Fruit fly (Drosophila melanogaster) whole organism, embryonic: Measurements from ENCODE around the gene CG6959.

Experiments
- Bdp1 ChIP-seq: fragments of 200-800 bp; sonication (Bioruptor generic); optimal IDR thresholded peaks from 3 replicates; lab custom pipeline; 2016; ENCODE audit warnings: missing biosample characterization, missing genetic modification characterization
- Bgb ChIP-seq: fragments of 200-800 bp; sonication (Bioruptor generic); IDR thresholded peaks from 2 replicates; pipeline ENCODE4 v1.3.6; 2022; ENCODE audit warnings: missing biosample characterization, missing genetic modification characterization; ENCODE audit not compliant: partially characterized antibody
- C15 ChIP-seq: fragments of 200-800 bp; sonication (Bioruptor generic); IDR thresholded peaks from 3 replicates; pipeline ENCODE4 v1.3.6; 2022; ENCODE audit warnings: missing biosample characterization, missing genetic modification characterization
- CG11456 ChIP-seq: fragments of 200-800 bp; sonication (Bioruptor generic); IDR thresholded peaks from 3 replicates; pipeline ENCODE4 v1.3.6; 2022; ENCODE audit warnings: missing biosample characterization, missing genetic modification characterization
- CG11504 ChIP-seq: fragments of 200-800 bp; sonication (Bioruptor generic); optimal IDR thresholded peaks from 3 replicates; lab custom pipeline; 2019; ENCODE audit warnings: missing biosample characterization, mild to moderate bottlenecking, missing genetic modification characterization, moderate library complexity
- CG12155 ChIP-seq: fragments of 200-800 bp; sonication (Bioruptor generic); optimal IDR thresholded peaks from 3 replicates; lab custom pipeline; 2016; ENCODE audit warnings: missing biosample characterization, missing genetic modification characterization
- CG12744 ChIP-seq: fragments of 200-800 bp; sonication (Bioruptor generic); optimal IDR thresholded peaks from 2 replicates; lab custom pipeline; 2016; ENCODE audit warnings: missing biosample characterization, missing genetic modification characterization
- CG1602 ChIP-seq: fragments of 200-800 bp; sonication (Bioruptor generic); optimal IDR thresholded peaks from 3 replicates; lab custom pipeline; 2016; ENCODE audit warnings: missing biosample characterization, missing genetic modification characterization
- CG17802 ChIP-seq: fragments of 200-800 bp; sonication (Bioruptor generic); optimal IDR thresholded peaks from 2 replicates; lab custom pipeline; 2018; ENCODE audit warnings: missing biosample characterization, mild to moderate bottlenecking, missing genetic modification characterization, moderate library complexity
- CG3065 ChIP-seq: fragments of 200-800 bp; sonication (Bioruptor generic); optimal IDR thresholded peaks from 2 replicates; lab custom pipeline; 2016; ENCODE audit warnings: missing biosample characterization, missing genetic modification characterization
- CG3163 ChIP-seq: fragments of 200-800 bp; sonication (Bioruptor generic); optimal IDR thresholded peaks from 3 replicates; lab custom pipeline; 2016; ENCODE audit warnings: missing biosample characterization, missing genetic modification characterization
- CG33213 ChIP-seq: fragments of 200-800 bp; sonication (Bioruptor generic); optimal IDR thresholded peaks from 3 replicates; lab custom pipeline; 2016; ENCODE audit warnings: missing biosample characterization, missing genetic modification characterization
- CG34376 ChIP-seq: fragments of 200-800 bp; sonication (Bioruptor generic); optimal IDR thresholded peaks from 2 replicates; lab custom pipeline; 2018; ENCODE audit warnings: missing biosample characterization, mild to moderate bottlenecking, missing genetic modification characterization
- CG3726 ChIP-seq: fragments of 200-800 bp; sonication (Bioruptor generic); IDR thresholded peaks from 3 replicates; pipeline ENCODE4, ENCODE4 v1.3.6; 2022; ENCODE audit warnings: missing biosample characterization, missing genetic modification characterization
- CG4404 ChIP-seq: fragments of 200-800 bp; sonication (Bioruptor generic); IDR thresholded peaks from 2 replicates; pipeline ENCODE4 v1.3.6; 2022; ENCODE audit warnings: missing biosample characterization, missing genetic modification characterization
- CG4424 ChIP-seq: fragments of 200-800 bp; sonication (Bioruptor generic); optimal IDR thresholded peaks from 3 replicates; lab custom pipeline; 2016; ENCODE audit warnings: missing biosample characterization, missing genetic modification characterization
- CG4617 ChIP-seq: fragments of 200-800 bp; sonication (Bioruptor generic); optimal IDR thresholded peaks from 3 replicates; lab custom pipeline; 2016; ENCODE audit warnings: missing biosample characterization, missing genetic modification characterization, borderline replicate concordance
- CG4730 ChIP-seq: fragments of 200-800 bp; sonication (Bioruptor generic); IDR thresholded peaks from 2 replicates; pipeline ENCODE4 v1.3.6; 2022; ENCODE audit warnings: missing biosample characterization, missing genetic modification characterization
- CG4854 ChIP-seq: fragments of 200-800 bp; sonication (Bioruptor generic); optimal IDR thresholded peaks from 2 replicates; lab custom pipeline; 2016; ENCODE audit warnings: missing biosample characterization, missing genetic modification characterization, inconsistent platforms
- CG7556 ChIP-seq: fragments of 200-800 bp; sonication (Bioruptor generic); optimal IDR thresholded peaks from 2 replicates; lab custom pipeline; 2017; ENCODE audit warnings: missing biosample characterization, mild to moderate bottlenecking, missing genetic modification characterization
- CG8388 ChIP-seq: fragments of 200-800 bp; sonication (Bioruptor generic); optimal IDR thresholded peaks from 2 replicates; lab custom pipeline; 2019; ENCODE audit warnings: missing biosample characterization, mild to moderate bottlenecking, missing genetic modification characterization, moderate library complexity
- CG8478 ChIP-seq: fragments of >200 bp; optimal IDR thresholded peaks from 2 replicates; lab custom pipeline; 2018
- D19B ChIP-seq: fragments of 200-800 bp; sonication (Bioruptor generic); optimal IDR thresholded peaks from 2 replicates; lab custom pipeline; 2017; ENCODE audit warnings: missing biosample characterization, mild to moderate bottlenecking, missing genetic modification characterization
- Dad ChIP-seq: fragments of 200-800 bp; sonication (Bioruptor generic); optimal IDR thresholded peaks from 3 replicates; lab custom pipeline; 2016; ENCODE audit warnings: missing biosample characterization, missing genetic modification characterization
- Deaf1 ChIP-seq: fragments of 200-800 bp; optimal IDR thresholded peaks from 3 replicates; lab custom pipeline; 2019; ENCODE audit warnings: missing biosample characterization, mild to moderate bottlenecking, missing genetic modification characterization, moderate library complexity
- Dek ChIP-seq: fragments of 200-800 bp; sonication (Bioruptor generic); optimal IDR thresholded peaks from 3 replicates; lab custom pipeline; 2019; ENCODE audit warnings: missing biosample characterization, mild to moderate bottlenecking, missing genetic modification characterization, moderate library complexity
- Dfd ChIP-seq, 2 experiments: fragments of >200 bp; optimal IDR thresholded peaks; 2 replicates each; lab custom pipeline; 2017; ENCODE audit warnings: missing biosample characterization in 2 of 2, missing genetic modification characterization in 2 of 2
- H2.0 ChIP-seq: fragments of 200-800 bp; sonication (Bioruptor generic); IDR thresholded peaks from 2 replicates; pipeline ENCODE4 v1.3.6; 2022; ENCODE audit warnings: missing biosample characterization, missing genetic modification characterization
- HLH4C ChIP-seq: fragments of 200-800 bp; sonication (Bioruptor generic); IDR thresholded peaks from 3 replicates; pipeline ENCODE4 v1.3.6; 2022; ENCODE audit warnings: missing biosample characterization, missing genetic modification characterization; ENCODE audit not compliant: partially characterized antibody
- HLH54F ChIP-seq: fragments of 200-800 bp; sonication (Bioruptor generic); optimal IDR thresholded peaks from 3 replicates; lab custom pipeline; 2016; ENCODE audit warnings: missing biosample characterization, missing genetic modification characterization
- HmgD ChIP-seq: fragments of 200-800 bp; sonication (Bioruptor generic); optimal IDR thresholded peaks from 3 replicates; lab custom pipeline; 2016; ENCODE audit warnings: missing biosample characterization, missing genetic modification characterization
- Hr39 ChIP-seq: fragments of >200 bp; optimal IDR thresholded peaks from 2 replicates; lab custom pipeline; 2017
- Med ChIP-seq: fragments of 200-800 bp; sonication (Bioruptor generic); peaks from one replicate; lab custom pipeline; 2016; ENCODE audit warnings: missing biosample characterization, missing genetic modification characterization, mild to moderate bottlenecking, inconsistent platforms, moderate library complexity
- NC2β ChIP-seq: fragments of 200-800 bp; sonication (Bioruptor generic); optimal IDR thresholded peaks from 2 replicates; lab custom pipeline; 2016; ENCODE audit warnings: missing biosample characterization, missing genetic modification characterization
- Nf-YA ChIP-seq: fragments of 200-800 bp; sonication (Bioruptor generic); IDR thresholded peaks from 2 replicates; pipeline ENCODE4 v1.3.6; 2022; ENCODE audit warnings: missing biosample characterization, missing genetic modification characterization
- Tbp ChIP-seq: fragments of >200 bp; optimal IDR thresholded peaks from 2 replicates; lab custom pipeline; 2018; ENCODE audit warnings: missing biosample characterization, missing genetic modification characterization
- YL-1 ChIP-seq: fragments of 200-800 bp; sonication (Bioruptor generic); optimal IDR thresholded peaks from 3 replicates; lab custom pipeline; 2017; ENCODE audit warnings: missing biosample characterization, mild to moderate bottlenecking, missing genetic modification characterization
- ap ChIP-seq: fragments of 200-800 bp; sonication (Bioruptor generic); IDR thresholded peaks from 2 replicates; pipeline ENCODE4 v1.3.6; 2022; ENCODE audit warnings: missing biosample characterization, missing genetic modification characterization
- bcd ChIP-seq: fragments of 200-800 bp; sonication (Bioruptor generic); optimal IDR thresholded peaks from 2 replicates; lab custom pipeline; 2017; ENCODE audit warnings: missing biosample characterization, mild to moderate bottlenecking, missing genetic modification characterization
- br ChIP-seq: fragments of >200 bp; optimal IDR thresholded peaks from 2 replicates; lab custom pipeline; 2017
- crp ChIP-seq, 2 experiments: fragments of 200-800 bp; sonication (Bioruptor generic); optimal IDR thresholded peaks; 2 replicates in 1 of 2; 3 replicates in 1 of 2; lab custom pipeline; 2017; ENCODE audit warnings: missing biosample characterization in 2 of 2, missing genetic modification characterization in 2 of 2, mild to moderate bottlenecking in 1 of 2, moderate library complexity in 1 of 2
- danr ChIP-seq: fragments of 200-800 bp; sonication (Bioruptor generic); IDR thresholded peaks from 2 replicates; pipeline ENCODE4 v1.3.6; 2022; ENCODE audit warnings: missing biosample characterization, missing genetic modification characterization
- gce ChIP-seq: fragments of 200-800 bp; sonication (Bioruptor generic); IDR thresholded peaks from 3 replicates; pipeline ENCODE4 v1.3.6; 2022; ENCODE audit warnings: missing biosample characterization, missing genetic modification characterization
- hkb ChIP-seq, 2 experiments: fragments of 200-800 bp in 1 of 2; fragments of >200 bp in 1 of 2; sonication (Bioruptor generic) in 1 of 2; IDR thresholded peaks in 1 of 2; optimal IDR thresholded peaks in 1 of 2; 2 replicates each; pipeline versions ENCODE4 v1.3.6 to Lab custom; 2017 to 2022; ENCODE audit warnings: missing biosample characterization in 1 of 2, missing genetic modification characterization in 1 of 2
- lilli ChIP-seq: fragments of 200-800 bp; sonication (Bioruptor generic); optimal IDR thresholded peaks from 3 replicates; lab custom pipeline; 2016; ENCODE audit warnings: missing biosample characterization, missing genetic modification characterization
- maf-S ChIP-seq: fragments of 200-800 bp; sonication (Bioruptor generic); optimal IDR thresholded peaks from 2 replicates; lab custom pipeline; 2016; ENCODE audit warnings: missing biosample characterization, missing genetic modification characterization
- pnt ChIP-seq: fragments of 200-800 bp; sonication (Bioruptor generic); optimal IDR thresholded peaks from 3 replicates; lab custom pipeline; 2016; ENCODE audit warnings: missing biosample characterization, missing genetic modification characterization
- ranshi ChIP-seq: fragments of 200-800 bp; sonication (Bioruptor generic); IDR thresholded peaks from 2 replicates; pipeline ENCODE4 v1.3.6; 2022; ENCODE audit warnings: missing biosample characterization, missing genetic modification characterization
- rib ChIP-seq: fragments of 200-800 bp; sonication (Bioruptor generic); IDR thresholded peaks from 2 replicates; pipeline ENCODE4 v1.3.6; 2022; ENCODE audit warnings: missing biosample characterization, missing genetic modification characterization
- run ChIP-seq: fragments of 200-800 bp; sonication (Bioruptor generic); optimal IDR thresholded peaks from 3 replicates; lab custom pipeline; 2018; ENCODE audit warnings: missing biosample characterization, mild to moderate bottlenecking, missing genetic modification characterization
- tgo ChIP-seq: fragments of 200-800 bp; sonication (Bioruptor generic); IDR thresholded peaks from 3 replicates; pipeline ENCODE4 v1.3.6; 2022; ENCODE audit warnings: missing biosample characterization, missing genetic modification characterization
- zfh2 ChIP-seq: fragments of 200-800 bp; sonication (Bioruptor generic); optimal IDR thresholded peaks from 2 replicates; lab custom pipeline; 2016; ENCODE audit warnings: missing biosample characterization, missing genetic modification characterization

Gene CG6959

DNA sequence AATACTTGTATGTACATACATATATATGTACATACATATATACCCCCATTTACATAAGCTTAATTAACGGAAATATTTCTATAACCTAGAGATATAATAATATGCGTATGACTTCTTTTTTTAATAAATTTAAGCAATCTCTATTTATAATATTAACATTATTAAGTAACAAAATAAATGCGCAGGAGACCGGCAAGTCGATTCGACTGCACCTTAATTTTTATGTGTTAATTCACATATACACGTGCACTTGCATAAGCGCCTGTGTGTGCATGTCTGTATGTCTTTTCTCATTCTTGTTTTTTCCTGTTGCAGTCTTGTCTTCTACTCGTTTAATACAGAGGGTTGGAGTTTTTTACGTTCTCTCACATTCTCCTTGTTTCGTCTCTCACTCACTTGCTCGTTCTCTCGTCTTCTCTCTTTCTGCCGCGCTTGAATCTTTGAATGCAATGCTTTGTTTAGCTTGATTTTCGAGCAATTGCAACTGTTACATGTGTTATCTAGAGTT lies 89.0 kb downstream of the CG6959 start (continued):
- peak; percentile 19 for TF ChIP-seq Bdp1 (GFP tag; lab: Kevin White, UChicago)
- TF ChIP-seq CG4854 (GFP tag; lab: Kevin White, UChicago): peak; percentile 59
- TF ChIP-seq HmgD (GFP tag; lab: Kevin White, UChicago): no peak
- no peak for TF ChIP-seq CG11456 (GFP tag; lab: Robert Waterston, UW)
- peak; percentile 81 for TF ChIP-seq H2.0
- TF ChIP-seq danr (GFP tag; lab: Robert Waterston, UW): peak; percentile 58; the same call in 1 of the 2 replicates
- peak; percentile 93 for TF ChIP-seq CG4404 (GFP tag; lab: Robert Waterston, UW)
- TF ChIP-seq hkb (optimal IDR thresholded peaks at IDR 0.05; lab: Kevin White, UChicago): no peak
- peak; percentile 85 for TF ChIP-seq hkb (GFP tag; IDR thresholded peaks at IDR 0.05; lab: Robert Waterston, UW)
- no peak for TF ChIP-seq CG12744 (GFP tag; lab: Kevin White, UChicago)
- peak; percentile 78 for TF ChIP-seq tgo (GFP tag; lab: Robert Waterston, UW)
- peak; percentile 49 for TF ChIP-seq YL-1 (GFP tag; lab: Kevin White, UChicago)
- TF ChIP-seq Nf-YA (GFP tag; lab: Robert Waterston, UW): peak; percentile 81
- peak; percentile 92 for TF ChIP-seq bcd
- TF ChIP-seq gce (GFP tag; lab: Robert Waterston, UW): peak; percentile 60; the same call in 2 of the 3 replicates
- peak; percentile 87 for TF ChIP-seq CG17802 (tag; lab: Kevin White, UChicago)
- TF ChIP-seq CG12155: peak; percentile 84
- peak; percentile 95 for TF ChIP-seq CG1602 (GFP tag; lab: Kevin White, UChicago)
- no peak for TF ChIP-seq Tbp (GFP tag; lab: Kevin White, UChicago)
- no peak for TF ChIP-seq Bgb (GFP tag; lab: Robert Waterston, UW)
- peak; percentile 70 for TF ChIP-seq Deaf1 (tag; lab: Kevin White, UChicago)
- peak; percentile 67 for TF ChIP-seq Dek (tag; lab: Kevin White, UChicago)
- no peak for TF ChIP-seq C15 (GFP tag; lab: Robert Waterston, UW)
- peak; percentile 85; the same call in 2 of the 3 replicates for TF ChIP-seq CG3726 (GFP tag; lab: Robert Waterston, UW)
- no peak for TF ChIP-seq CG8478
- TF ChIP-seq CG34376: no peak
- TF ChIP-seq lilli (GFP tag; lab: Kevin White, UChicago): peak; percentile 60
- peak; percentile 75; the same call in 1 of the 2 replicates for TF ChIP-seq ap (GFP tag; lab: Robert Waterston, UW)
- TF ChIP-seq CG4730 (GFP tag; lab: Robert Waterston, UW): peak; percentile 68
- TF ChIP-seq Hr39 (lab: Kevin White, UChicago): no peak
- TF ChIP-seq maf-S: no peak
- no peak for TF ChIP-seq Dad
- peak; percentile 83 for TF ChIP-seq ranshi (GFP tag; lab: Robert Waterston, UW)
- TF ChIP-seq br: no peak
- TF ChIP-seq CG7556 (GFP tag; lab: Kevin White, UChicago): peak; percentile 95
- peak; percentile 95 for TF ChIP-seq CG8388 (GFP tag; lab: Kevin White, UChicago)
- TF ChIP-seq rib: no peak
- TF ChIP-seq HLH54F (GFP tag; lab: Kevin White, UChicago): no peak
- peak; percentile 0 for TF ChIP-seq NC2β (GFP tag; lab: Kevin White, UChicago)
- TF ChIP-seq D19B (GFP tag; lab: Kevin White, UChicago): peak; percentile 50
- no peak for TF ChIP-seq pnt (GFP tag; lab: Kevin White, UChicago)
- peak in 1 of 2 experiments; percentile 60 for TF ChIP-seq crp (GFP tag; optimal IDR thresholded peaks at IDR 0.05; lab: Kevin White, UChicago)
- no peak for TF ChIP-seq CG33213 (GFP tag; lab: Kevin White, UChicago)
- TF ChIP-seq CG3065 (GFP tag; lab: Kevin White, UChicago): peak; percentile 88
- TF ChIP-seq zfh2 (GFP tag; lab: Kevin White, UChicago): no peak
- no peak for TF ChIP-seq Dfd (GFP tag; optimal IDR thresholded peaks at IDR 0.05; lab: Kevin White, UChicago)
- peak; percentile 96 for TF ChIP-seq CG4424 (GFP tag; lab: Kevin White, UChicago)
- TF ChIP-seq HLH4C (GFP tag; lab: Robert Waterston, UW): no peak
- TF ChIP-seq CG4617 (GFP tag; lab: Kevin White, UChicago): peak; percentile 78
- TF ChIP-seq CG11504 (tag; lab: Kevin White, UChicago): peak; percentile 94
- no peak for TF ChIP-seq CG3163 (GFP tag; lab: Kevin White, UChicago)
- peak; percentile 83 for TF ChIP-seq run (tag; lab: Kevin White, UChicago)
- TF ChIP-seq Med (GFP tag; lab: Kevin White, UChicago): peak; percentile 44
